Fruit fly (Drosophila melanogaster): ENCODE results near the gene Mhcl.

The Mhcl gene

dm6 chr3R:16094011-16094729 lies 4.4 kb downstream of the Mhcl start (continued):
- TF ChIP-seq CG10462 (GFP tag; optimal IDR thresholded peaks at IDR 0.05), result peak; percentile 56
- TF ChIP-seq CG16815 (GFP tag; optimal IDR thresholded peaks at IDR 0.05), result peak; percentile 63
- TF ChIP-seq bowl (GFP tag; IDR thresholded peaks at IDR 0.05), result no peak
- peak; percentile 82 for TF ChIP-seq CG15601 (tag; optimal IDR thresholded peaks at IDR 0.05)
- TF ChIP-seq en (GFP tag; optimal IDR thresholded peaks at IDR 0.05), result no peak
- no peak for TF ChIP-seq wor (GFP tag; IDR thresholded peaks at IDR 0.05)
- TF ChIP-seq seq (GFP tag; IDR thresholded peaks at IDR 0.05), result no peak
- TF ChIP-seq CG11560 (tag; IDR thresholded peaks at IDR 0.05), result no peak
- no peak for TF ChIP-seq gce (GFP tag; IDR thresholded peaks at IDR 0.05)
- no peak for TF ChIP-seq CHES-1-like (GFP tag; optimal IDR thresholded peaks at IDR 0.05)
- TF ChIP-seq ssp (GFP tag; IDR thresholded peaks at IDR 0.05), result peak; percentile 49; the same call in 1 of the 2 replicates
- peak; percentile 56; the same call in 1 of the 3 replicates for TF ChIP-seq dysf (GFP tag; IDR thresholded peaks at IDR 0.05)
- TF ChIP-seq vnd (GFP tag; IDR thresholded peaks at IDR 0.05; ENCODE audit: partially characterized antibody), result no peak
- peak; percentile 59 for TF ChIP-seq CG6683 (GFP tag; optimal IDR thresholded peaks at IDR 0.05)
- no peak for TF ChIP-seq fru (optimal IDR thresholded peaks at IDR 0.05)
- no peak for TF ChIP-seq Dp (GFP tag; optimal IDR thresholded peaks at IDR 0.05)
- peak; percentile 74 for TF ChIP-seq ewg (GFP tag; optimal IDR thresholded peaks at IDR 0.05)
- TF ChIP-seq CG34422 (GFP tag; IDR thresholded peaks at IDR 0.05), result no peak; the same call in 2 of the 3 replicates
- peak; percentile 69 for TF ChIP-seq Hsf (GFP tag; optimal IDR thresholded peaks at IDR 0.05)
- TF ChIP-seq Tbp (GFP tag; optimal IDR thresholded peaks at IDR 0.05), result no peak
- no peak for TF ChIP-seq NC2α (GFP tag; optimal IDR thresholded peaks at IDR 0.05)
- peak; percentile 74 for TF ChIP-seq CG17385 (GFP tag; optimal IDR thresholded peaks at IDR 0.05)
- 0 out of 2 replicates have a peak, but pooled peaks have one; percentile 47 for TF ChIP-seq Awh (GFP tag; IDR thresholded peaks at IDR 0.05)
- no peak; the same call in 1 of the 3 replicates for TF ChIP-seq so (GFP tag; IDR thresholded peaks at IDR 0.05)
- no peak for TF ChIP-seq slou (GFP tag; optimal IDR thresholded peaks at IDR 0.05)
- TF ChIP-seq tin (GFP tag; optimal IDR thresholded peaks at IDR 0.05), result peak; percentile 77
- no peak for TF ChIP-seq prd (optimal IDR thresholded peaks at IDR 0.05)
- peak; percentile 71; the same call in 2 of the 3 replicates for TF ChIP-seq prd (GFP tag; IDR thresholded peaks at IDR 0.05)
- no peak for TF ChIP-seq da (GFP tag; optimal IDR thresholded peaks at IDR 0.05)
- peak; percentile 40 for TF ChIP-seq Fer3 (tag; optimal IDR thresholded peaks at IDR 0.05)
- no peak for TF ChIP-seq CG11456 (GFP tag; IDR thresholded peaks at IDR 0.05)
- no peak for TF ChIP-seq Bdp1 (GFP tag; optimal IDR thresholded peaks at IDR 0.05)
- peak; percentile 28 for TF ChIP-seq CG6765 (GFP tag; optimal IDR thresholded peaks at IDR 0.05)
- TF ChIP-seq Trl (optimal IDR thresholded peaks at IDR 0.05), result no peak
- TF ChIP-seq Trl (GFP tag; optimal IDR thresholded peaks at IDR 0.05), result peak; percentile 12
- peak; percentile 85 for TF ChIP-seq ATbp (GFP tag; optimal IDR thresholded peaks at IDR 0.05)
- TF ChIP-seq ttk (GFP tag; IDR thresholded peaks at IDR 0.05), result no peak; the same call in none of the 2 replicates
- no peak for TF ChIP-seq lov (optimal IDR thresholded peaks at IDR 0.05)
- TF ChIP-seq lov (GFP tag; IDR thresholded peaks at IDR 0.05), result no peak
- TF ChIP-seq HHEX (GFP tag; optimal IDR thresholded peaks at IDR 0.05), result peak; percentile 70
- no peak for TF ChIP-seq schlank (tag; optimal IDR thresholded peaks at IDR 0.05)
- no peak for TF ChIP-seq CG10147 (GFP tag; optimal IDR thresholded peaks at IDR 0.05)
- TF ChIP-seq Hey (tag; optimal IDR thresholded peaks at IDR 0.05), result no peak
- TF ChIP-seq CG11504 (tag; optimal IDR thresholded peaks at IDR 0.05), result peak; percentile 90
- peak; percentile 47 for TF ChIP-seq CG1603 (tag; optimal IDR thresholded peaks at IDR 0.05)
- peak; percentile 20 for TF ChIP-seq NC2β (GFP tag; optimal IDR thresholded peaks at IDR 0.05)
- peak; percentile 27 for TF ChIP-seq CG8944 (GFP tag; optimal IDR thresholded peaks at IDR 0.05)
- no peak for TF ChIP-seq Doc2 (GFP tag; IDR thresholded peaks at IDR 0.05)
- peak; percentile 35; the same call in 1 of the 3 replicates for TF ChIP-seq ci (GFP tag; IDR thresholded peaks at IDR 0.05)
- no peak for TF ChIP-seq HmgZ (tag; optimal IDR thresholded peaks at IDR 0.05)
- TF ChIP-seq Hmx (GFP tag; optimal IDR thresholded peaks at IDR 0.05), result no peak
- TF ChIP-seq Sry-δ (GFP tag; optimal IDR thresholded peaks at IDR 0.05), result no peak
